Fruit fly (Drosophila melanogaster): Measurements from ENCODE around the gene CG4572.

Gene CG4572

dm6 chr3R:19830973-19831372 lies 33.2 kb downstream of the CG4572 start (continued):
- TF ChIP-seq YL-1 (GFP tag; optimal IDR thresholded peaks at IDR 0.05) (no peak), repo (GFP tag; optimal IDR thresholded peaks at IDR 0.05) (no peak), sens (GFP tag) (peak; percentile 92), CG11398 (GFP tag; optimal IDR thresholded peaks at IDR 0.05) (no peak), CG3995 (GFP tag; optimal IDR thresholded peaks at IDR 0.05) (no peak), NC2β (GFP tag; optimal IDR thresholded peaks at IDR 0.05) (no peak), Awh (GFP tag; IDR thresholded peaks at IDR 0.05) (peak; percentile 72), CG2889 (GFP tag; IDR thresholded peaks at IDR 0.05) (peak; percentile 54; the same call in 1 of the 3 replicates), pho (GFP tag; optimal IDR thresholded peaks at IDR 0.05) (no peak), pfk (GFP tag; optimal IDR thresholded peaks at IDR 0.05) (no peak), tgo (GFP tag; IDR thresholded peaks at IDR 0.05) (peak; percentile 71), unpg (GFP tag; optimal IDR thresholded peaks at IDR 0.05) (peak; percentile 90), CG11504 (tag; optimal IDR thresholded peaks at IDR 0.05) (peak; percentile 83), Atf3 (GFP tag; optimal IDR thresholded peaks at IDR 0.05) (no peak), HLH54F (GFP tag; optimal IDR thresholded peaks at IDR 0.05) (peak; percentile 8), Gug (GFP tag; IDR thresholded peaks at IDR 0.05) (no peak; the same call in 3 of the 4 replicates), crol (GFP tag; IDR thresholded peaks at IDR 0.05) (no peak), CG15011 (GFP tag; optimal IDR thresholded peaks at IDR 0.05) (peak; percentile 15), Deaf1 (tag; optimal IDR thresholded peaks at IDR 0.05) (peak; percentile 38), CG6175 (GFP tag; IDR thresholded peaks at IDR 0.05) (0 out of 3 replicates have a peak, but pooled peaks have one; percentile 22), CG15601 (tag; optimal IDR thresholded peaks at IDR 0.05) (no peak), sqz (GFP tag; optimal IDR thresholded peaks at IDR 0.05) (no peak), nau (GFP tag; optimal IDR thresholded peaks at IDR 0.05) (peak; percentile 57), ftz-f1 (GFP tag; optimal IDR thresholded peaks at IDR 0.05) (no peak), CG4360 (GFP tag; IDR thresholded peaks at IDR 0.05) (no peak), gcm2 (GFP tag; optimal IDR thresholded peaks at IDR 0.05) (no peak), CG33557 (GFP tag; optimal IDR thresholded peaks at IDR 0.05) (no peak), mld (GFP tag; IDR thresholded peaks at IDR 0.05; ENCODE audit: partially characterized antibody) (no peak), sr (GFP tag; IDR thresholded peaks at IDR 0.05) (peak; percentile 13; the same call in 1 of the 3 replicates), en (GFP tag; optimal IDR thresholded peaks at IDR 0.05) (peak; percentile 51), kah (GFP tag; optimal IDR thresholded peaks at IDR 0.05) (peak; percentile 10), pzg (GFP tag; optimal IDR thresholded peaks at IDR 0.05) (no peak), pum (GFP tag; optimal IDR thresholded peaks at IDR 0.05) (peak; percentile 31), kni (GFP tag; optimal IDR thresholded peaks at IDR 0.05) (no peak), disco-r (GFP tag; optimal IDR thresholded peaks at IDR 0.05) (peak; percentile 51), Neu2 (GFP tag; optimal IDR thresholded peaks at IDR 0.05; ENCODE audit: borderline replicate concordance) (no peak), CG4707 (GFP tag; optimal IDR thresholded peaks at IDR 0.05) (peak; percentile 78), HLH4C (GFP tag; IDR thresholded peaks at IDR 0.05; ENCODE audit: partially characterized antibody) (no peak), CG18599 (GFP tag; optimal IDR thresholded peaks at IDR 0.05) (peak; percentile 64), Aef1 (GFP tag; IDR thresholded peaks at IDR 0.05) (peak; percentile 41; the same call in 1 of the 3 replicates), ash1 (GFP tag; optimal IDR thresholded peaks at IDR 0.05) (no peak), dimm (GFP tag; IDR thresholded peaks at IDR 0.05) (no peak; the same call in 1 of the 2 replicates), pb (GFP tag; optimal IDR thresholded peaks at IDR 0.05) (peak; percentile 18), CG17186 (GFP tag; optimal IDR thresholded peaks at IDR 0.05) (no peak), eyg (GFP tag; optimal IDR thresholded peaks at IDR 0.05) (peak; percentile 15), lab (GFP tag; optimal IDR thresholded peaks at IDR 0.05) (peak; percentile 76), CG6272 (GFP tag; IDR thresholded peaks at IDR 0.05) (no peak), CTCF (GFP tag; optimal IDR thresholded peaks at IDR 0.05) (no peak), pita (GFP tag; optimal IDR thresholded peaks at IDR 0.05) (no peak), H2.0 (GFP tag; IDR thresholded peaks at IDR 0.05) (peak; percentile 24; the same call in 1 of the 2 replicates), CG11247 (GFP tag; IDR thresholded peaks at IDR 0.05) (peak; percentile 49; the same call in 1 of the 2 replicates), CG17612 (GFP tag; IDR thresholded peaks at IDR 0.05) (no peak)
